Fruit fly (Drosophila melanogaster) whole organism: ENCODE data around the gene CG7370.

Source experiments
- Dll ChIP-seq: fragments of >200 bp; optimal IDR thresholded peaks from 2 replicates; lab custom pipeline; 2017
- EcR ChIP-seq, 2 experiments: fragments of >200 bp; optimal IDR thresholded peaks; 2 replicates each; lab custom pipeline; 2017; ENCODE audit warnings: missing biosample characterization in 2 of 2, missing genetic modification characterization in 2 of 2, missing genetic modification reagents in 2 of 2
- pan ChIP-seq: fragments of >200 bp; optimal IDR thresholded peaks from 2 replicates; lab custom pipeline; 2017
- psq ChIP-seq: fragments of >200 bp; optimal IDR thresholded peaks from 2 replicates; lab custom pipeline; 2017

dm6 chr3L:21765931-21766330 is 3.7 kb upstream of the CG7370 start:
- no peak for TF ChIP-seq EcR (GFP tag; optimal IDR thresholded peaks at IDR 0.05; lab: Kevin White, UChicago)
- TF ChIP-seq Dll (lab: Kevin White, UChicago): no peak
- no peak for TF ChIP-seq pan (lab: Kevin White, UChicago)
- TF ChIP-seq psq (lab: Kevin White, UChicago): no peak
